Worm (Caenorhabditis elegans) whole organism, mixed stage, embryonic: ENCODE data around the gene W02F12.2.

Source experiments
- M03D4.4 ChIP-seq: sonication (generic microtip); optimal IDR thresholded peaks from 2 replicates; lab custom pipeline; 2017; ENCODE audit warnings: mild to moderate bottlenecking, missing genetic modification characterization, missing compliant biosample characterization
- bed-3 ChIP-seq: fragments of 200-800 bp; sonication (Bioruptor generic); optimal IDR thresholded peaks from 3 replicates; lab custom pipeline; 2018; ENCODE audit warnings: mild to moderate bottlenecking, missing genetic modification characterization, moderate library complexity, missing compliant biosample characterization
- ceh-83 ChIP-seq: fragments of 200-800 bp; sonication (Bioruptor generic); optimal IDR thresholded peaks from 2 replicates; lab custom pipeline; 2018; ENCODE audit warnings: mild to moderate bottlenecking, missing genetic modification characterization, missing compliant biosample characterization
- cnd-1 ChIP-seq: fragments of 200-800 bp; sonication (Bioruptor generic); optimal IDR thresholded peaks from 2 replicates; lab custom pipeline; 2018; ENCODE audit warnings: mild to moderate bottlenecking, missing genetic modification characterization, missing compliant biosample characterization
- drap-1 ChIP-seq: fragments of 200-800 bp; sonication (Bioruptor generic); optimal IDR thresholded peaks from 3 replicates; lab custom pipeline; 2018; ENCODE audit warnings: mild to moderate bottlenecking, missing genetic modification characterization, missing compliant biosample characterization
- elt-3 ChIP-seq: fragments of 150-350 bp; optimal IDR thresholded peaks from 2 replicates; lab custom pipeline; 2014; ENCODE audit warnings: missing biosample characterization, missing genetic modification characterization
- lin-13 ChIP-seq: fragments of 150-350 bp; optimal IDR thresholded peaks from 2 replicates; lab custom pipeline; 2014; ENCODE audit warnings: missing biosample characterization, missing genetic modification characterization
- lsy-2 ChIP-seq: fragments of 150-350 bp; optimal IDR thresholded peaks from 2 replicates; lab custom pipeline; 2014; ENCODE audit warnings: missing biosample characterization, missing genetic modification characterization
- mab-5 ChIP-seq: fragments of 150-350 bp; optimal IDR thresholded peaks from 2 replicates; lab custom pipeline; 2014; ENCODE audit warnings: missing biosample characterization, missing genetic modification characterization
- mep-1 ChIP-seq: fragments of 150-350 bp; optimal IDR thresholded peaks from 2 replicates; lab custom pipeline; 2017; ENCODE audit warnings: missing biosample characterization, missing genetic modification reagents, missing genetic modification characterization, inconsistent platforms
- nhr-12 ChIP-seq: fragments of 150-350 bp; optimal IDR thresholded peaks from 2 replicates; lab custom pipeline; 2014; ENCODE audit warnings: missing biosample characterization, missing genetic modification characterization
- nhr-2 ChIP-seq: fragments of 150-350 bp; optimal IDR thresholded peaks from 2 replicates; lab custom pipeline; 2014; ENCODE audit warnings: missing biosample characterization, missing genetic modification characterization
- nhr-76 ChIP-seq: sonication (generic microtip); optimal IDR thresholded peaks from 2 replicates; lab custom pipeline; 2017; ENCODE audit warnings: missing biosample characterization, missing genetic modification characterization
- pha-4 ChIP-seq: fragments of 150-350 bp; optimal IDR thresholded peaks from 2 replicates; lab custom pipeline; 2018; ENCODE audit warnings: missing biosample characterization, missing genetic modification reagents, missing genetic modification characterization
- sem-2 ChIP-seq: fragments of 200-800 bp; sonication (Bioruptor generic); optimal IDR thresholded peaks from 2 replicates; lab custom pipeline; 2018; ENCODE audit warnings: mild to moderate bottlenecking, missing genetic modification characterization, missing compliant biosample characterization
- snpc-4 ChIP-seq: fragments of 150-350 bp; optimal IDR thresholded peaks from 2 replicates; lab custom pipeline; 2014; ENCODE audit warnings: missing biosample characterization, missing genetic modification characterization
- tbx-8 ChIP-seq: fragments of 200-800 bp; sonication (Bioruptor generic); optimal IDR thresholded peaks from 2 replicates; lab custom pipeline; 2018; ENCODE audit warnings: mild to moderate bottlenecking, missing genetic modification characterization, moderate library complexity, missing compliant biosample characterization
- unc-120 ChIP-seq: sonication (generic microtip); optimal IDR thresholded peaks from 2 replicates; lab custom pipeline; 2017; ENCODE audit warnings: missing genetic modification characterization, missing compliant biosample characterization; ENCODE audit not compliant: poor library complexity, severe bottlenecking
- unc-39 ChIP-seq: fragments of 150-350 bp; optimal IDR thresholded peaks from 2 replicates; lab custom pipeline; 2014; ENCODE audit warnings: missing biosample characterization, missing genetic modification characterization
- unc-62 ChIP-seq: fragments of 150-350 bp; optimal IDR thresholded peaks from 2 replicates; lab custom pipeline; 2014; ENCODE audit warnings: missing biosample characterization, missing genetic modification reagents, missing genetic modification characterization
- zip-8 ChIP-seq: fragments of 150-350 bp; optimal IDR thresholded peaks from 2 replicates; lab custom pipeline; 2014; ENCODE audit warnings: missing biosample characterization, missing genetic modification characterization
- ztf-11 ChIP-seq: fragments of 150-350 bp; optimal IDR thresholded peaks from 2 replicates; lab custom pipeline; 2014; ENCODE audit warnings: missing biosample characterization, missing genetic modification characterization

Gene W02F12.2

ce11 chrV:6650508-6650907, 46.9 kb downstream of the W02F12.2 start:
- no peak for TF ChIP-seq unc-39 (tag; lab: Kevin White, UChicago)
- TF ChIP-seq tbx-8 (GFP tag; lab: Kevin White, UChicago) = no peak
- TF ChIP-seq cnd-1 = no peak
- TF ChIP-seq sem-2 (GFP tag; lab: Kevin White, UChicago) = no peak
- TF ChIP-seq pha-4 (tag; lab: Kevin White, UChicago) = no peak
- TF ChIP-seq nhr-76 (tag; lab: Kevin White, UChicago) = no peak
- TF ChIP-seq lsy-2 (tag; lab: Kevin White, UChicago) = no peak
- TF ChIP-seq unc-120 = no peak
- no peak for TF ChIP-seq lin-13
- TF ChIP-seq ztf-11 = no peak
- TF ChIP-seq mab-5 (tag; lab: Kevin White, UChicago) = no peak

- TF ChIP-seq lin-13 (no peak), nhr-76 (tag; lab: Kevin White, UChicago) (no peak), ceh-83 (GFP tag; lab: Kevin White, UChicago) (no peak), snpc-4 (tag; lab: Kevin White, UChicago) (no peak), unc-62 (GFP tag; lab: Kevin White, UChicago) (no peak), tbx-8 (GFP tag; lab: Kevin White, UChicago) (no peak), zip-8 (tag; lab: Kevin White, UChicago) (no peak), mab-5 (tag; lab: Kevin White, UChicago) (no peak)
Observed at ce11 chrV:6649317-6649716, 48.1 kb downstream of the W02F12.2 start, which contains the start of gene T10H9.1. Gene T10H9.1, plus strand, starts transcription at chrV:6649617.

- TF ChIP-seq nhr-76 (tag; lab: Kevin White, UChicago) = no peak
- TF ChIP-seq M03D4.4 (tag; lab: Kevin White, UChicago) = no peak
- TF ChIP-seq bed-3 = no peak
- TF ChIP-seq zip-8 (tag; lab: Kevin White, UChicago) = no peak
- no peak for TF ChIP-seq sem-2 (GFP tag; lab: Kevin White, UChicago)
- no peak for TF ChIP-seq elt-3 (tag; lab: Kevin White, UChicago)
- no peak for TF ChIP-seq nhr-12 (tag; lab: Kevin White, UChicago)
- TF ChIP-seq lin-13 = no peak
- TF ChIP-seq drap-1 (GFP tag; lab: Kevin White, UChicago) = no peak
- TF ChIP-seq pha-4 (tag; lab: Kevin White, UChicago) = no peak
- no peak for TF ChIP-seq ceh-83 (GFP tag; lab: Kevin White, UChicago)
- no peak for TF ChIP-seq mep-1 (tag; lab: Kevin White, UChicago)
- no peak for TF ChIP-seq mab-5 (tag; lab: Kevin White, UChicago)
- no peak for TF ChIP-seq nhr-2
- no peak for TF ChIP-seq tbx-8 (GFP tag; lab: Kevin White, UChicago)
- no peak for TF ChIP-seq unc-39 (tag; lab: Kevin White, UChicago)
Observed at ce11 chrV:6645810-6646209, 51.6 kb downstream of the W02F12.2 start.
